Fruit fly (Drosophila melanogaster) whole organism, embryonic: Measurements from ENCODE around the gene CG32369.

ENCODE experiments used
- CG15269 ChIP-seq: fragments of 200-800 bp; sonication (Bioruptor generic); optimal IDR thresholded peaks from 2 replicates; lab custom pipeline; 2018; ENCODE audit warnings: missing biosample characterization, mild to moderate bottlenecking, missing genetic modification characterization, moderate library complexity
- H15 ChIP-seq: fragments of 200-800 bp; sonication (Bioruptor generic); IDR thresholded peaks from 3 replicates; pipeline ENCODE4 v1.3.6; 2022; ENCODE audit warnings: missing biosample characterization, missing genetic modification characterization
- HHEX ChIP-seq: fragments of 200-800 bp; sonication (Bioruptor generic); optimal IDR thresholded peaks from 3 replicates; lab custom pipeline; 2017; ENCODE audit warnings: missing biosample characterization, mild to moderate bottlenecking, missing genetic modification characterization, missing genetic modification reagents
- Sox102F ChIP-seq: fragments of 200-800 bp; sonication (Bioruptor generic); optimal IDR thresholded peaks from 2 replicates; lab custom pipeline; 2018; ENCODE audit warnings: missing biosample characterization, mild to moderate bottlenecking, missing genetic modification characterization, moderate library complexity
- slou ChIP-seq: fragments of 200-800 bp; sonication (Bioruptor generic); optimal IDR thresholded peaks from 3 replicates; lab custom pipeline; 2016; ENCODE audit warnings: missing biosample characterization, missing genetic modification characterization

dm6 chr3L:7754109-7754508 lies 55.5 kb downstream of the CG32369 start, which contains the start of gene CG7409:
- TF ChIP-seq Sox102F (GFP tag; lab: Kevin White, UChicago) (peak; percentile 13), slou (GFP tag; lab: Kevin White, UChicago) (no peak), H15 (GFP tag; lab: Robert Waterston, UW) (0 out of 3 replicates have a peak, but pooled peaks have one; percentile 25), CG15269 (tag; lab: Kevin White, UChicago) (no peak), HHEX (GFP tag; lab: Kevin White, UChicago) (no peak)
